Fruit fly (Drosophila melanogaster) whole organism, embryonic: ENCODE data around the gene Sf3a2.
A peak's percentile ranks its signal among the peaks of the same experiment; 100 is the strongest.

ENCODE experiments used
- Adf1 ChIP-seq: fragments of 200-800 bp; sonication (Bioruptor generic); IDR thresholded peaks from 2 replicates; pipeline ENCODE4 v1.3.6; 2022; ENCODE audit warnings: missing biosample characterization, missing genetic modification characterization
- Atf6 ChIP-seq: fragments of 200-800 bp; sonication (Bioruptor generic); IDR thresholded peaks from 2 replicates; pipeline ENCODE4 v1.3.6; 2022; ENCODE audit warnings: missing biosample characterization, missing genetic modification characterization
- B-H1 ChIP-seq: fragments of 200-800 bp; sonication (Bioruptor generic); IDR thresholded peaks from 3 replicates; pipeline ENCODE4 v1.3.6; 2022; ENCODE audit warnings: missing biosample characterization, missing genetic modification characterization
- BtbVII ChIP-seq: fragments of 200-800 bp; sonication (Bioruptor generic); optimal IDR thresholded peaks from 3 replicates; lab custom pipeline; 2017; ENCODE audit warnings: missing biosample characterization, mild to moderate bottlenecking, missing genetic modification characterization
- CG10366 ChIP-seq: fragments of 200-800 bp; sonication (Bioruptor generic); IDR thresholded peaks from 2 replicates; pipeline ENCODE4 v1.3.6; 2022; ENCODE audit warnings: missing biosample characterization, missing genetic modification characterization
- CG10654 ChIP-seq: fragments of 200-800 bp; sonication (Bioruptor generic); optimal IDR thresholded peaks from 2 replicates; lab custom pipeline; 2016; ENCODE audit warnings: missing biosample characterization, missing genetic modification characterization
- CG11504 ChIP-seq: fragments of 200-800 bp; sonication (Bioruptor generic); optimal IDR thresholded peaks from 3 replicates; lab custom pipeline; 2019; ENCODE audit warnings: missing biosample characterization, mild to moderate bottlenecking, missing genetic modification characterization, moderate library complexity
- CG13296 ChIP-seq: fragments of 200-800 bp; sonication (Bioruptor generic); optimal IDR thresholded peaks from 3 replicates; lab custom pipeline; 2018; ENCODE audit warnings: missing biosample characterization, mild to moderate bottlenecking, missing genetic modification characterization
- CG14050 ChIP-seq: fragments of 200-800 bp; sonication (Bioruptor generic); IDR thresholded peaks from 3 replicates; pipeline ENCODE4 v1.3.6; 2022; ENCODE audit warnings: missing biosample characterization, missing genetic modification characterization
- CG1792 ChIP-seq: fragments of 200-800 bp; sonication (Bioruptor generic); optimal IDR thresholded peaks from 2 replicates; lab custom pipeline; 2016; ENCODE audit warnings: missing biosample characterization, missing genetic modification characterization
- CG1832 ChIP-seq: fragments of 200-800 bp; sonication (Bioruptor generic); optimal IDR thresholded peaks from 2 replicates; lab custom pipeline; 2017; ENCODE audit warnings: missing biosample characterization, mild to moderate bottlenecking, missing genetic modification characterization, inconsistent platforms
- CG2120 ChIP-seq: fragments of 200-800 bp; sonication (Bioruptor generic); optimal IDR thresholded peaks from 3 replicates; lab custom pipeline; 2016; ENCODE audit warnings: missing biosample characterization, missing genetic modification characterization
- CG3726 ChIP-seq: fragments of 200-800 bp; sonication (Bioruptor generic); IDR thresholded peaks from 3 replicates; pipeline ENCODE4, ENCODE4 v1.3.6; 2022; ENCODE audit warnings: missing biosample characterization, missing genetic modification characterization
- CG3838 ChIP-seq: fragments of 200-800 bp; sonication (Bioruptor generic); optimal IDR thresholded peaks from 3 replicates; lab custom pipeline; 2016; ENCODE audit warnings: missing biosample characterization, missing genetic modification characterization
- CG6683 ChIP-seq: fragments of 200-800 bp; sonication (Bioruptor generic); optimal IDR thresholded peaks from 2 replicates; lab custom pipeline; 2017; ENCODE audit warnings: missing biosample characterization, mild to moderate bottlenecking, missing genetic modification characterization, missing genetic modification reagents
- CG9727 ChIP-seq: fragments of 200-800 bp; sonication (Bioruptor generic); optimal IDR thresholded peaks from 3 replicates; lab custom pipeline; 2017; ENCODE audit warnings: missing biosample characterization, mild to moderate bottlenecking, missing genetic modification characterization
- D ChIP-seq, 2 experiments: fragments of 200-800 bp in 1 of 2; fragments of >200 bp in 1 of 2; sonication (Bioruptor generic) in 1 of 2; optimal IDR thresholded peaks; 2 replicates in 1 of 2; 3 replicates in 1 of 2; lab custom pipeline; 2017; ENCODE audit warnings: mild to moderate bottlenecking in 1 of 2, missing biosample characterization in 1 of 2, missing genetic modification characterization in 1 of 2, missing genetic modification reagents in 1 of 2
- Dbx ChIP-seq: fragments of 200-800 bp; sonication (Bioruptor generic); IDR thresholded peaks from 3 replicates; pipeline ENCODE4 v1.3.6; 2022; ENCODE audit warnings: missing biosample characterization, missing genetic modification characterization
- Dip3 ChIP-seq: fragments of 200-800 bp; sonication (Bioruptor generic); optimal IDR thresholded peaks from 3 replicates; lab custom pipeline; 2016; ENCODE audit warnings: missing biosample characterization, missing genetic modification characterization
- MTF-1 ChIP-seq: fragments of 200-800 bp; sonication (Bioruptor generic); optimal IDR thresholded peaks from 2 replicates; lab custom pipeline; 2018; ENCODE audit warnings: missing biosample characterization, mild to moderate bottlenecking, missing genetic modification characterization, borderline replicate concordance
- NfI ChIP-seq: fragments of 200-800 bp; sonication (Bioruptor generic); optimal IDR thresholded peaks from 3 replicates; lab custom pipeline; 2018; ENCODE audit warnings: missing biosample characterization, mild to moderate bottlenecking, missing genetic modification characterization, moderate library complexity
- Spps ChIP-seq: fragments of 200-800 bp; sonication (Bioruptor generic); optimal IDR thresholded peaks from 2 replicates; lab custom pipeline; 2018; ENCODE audit warnings: missing biosample characterization, mild to moderate bottlenecking, missing genetic modification characterization
- Sry-β ChIP-seq: fragments of 200-800 bp; sonication (Bioruptor generic); optimal IDR thresholded peaks from 2 replicates; lab custom pipeline; 2018; ENCODE audit warnings: missing biosample characterization, mild to moderate bottlenecking, missing genetic modification characterization, moderate library complexity
- abd-A ChIP-seq: fragments of 200-800 bp; sonication (Bioruptor generic); optimal IDR thresholded peaks from 3 replicates; lab custom pipeline; 2019; ENCODE audit warnings: missing biosample characterization, mild to moderate bottlenecking, missing genetic modification characterization, moderate library complexity
- ase ChIP-seq: fragments of 200-800 bp; sonication (Bioruptor generic); IDR thresholded peaks from 3 replicates; pipeline ENCODE4 v1.3.6; 2022; ENCODE audit warnings: missing biosample characterization, missing genetic modification characterization
- btn ChIP-seq: fragments of 200-800 bp; sonication (Bioruptor generic); optimal IDR thresholded peaks from 2 replicates; lab custom pipeline; 2016; ENCODE audit warnings: missing biosample characterization, missing genetic modification characterization
- caup ChIP-seq: fragments of 200-800 bp; sonication (Bioruptor generic); optimal IDR thresholded peaks from 3 replicates; lab custom pipeline; 2017; ENCODE audit warnings: missing biosample characterization, mild to moderate bottlenecking, missing genetic modification characterization, moderate library complexity; ENCODE audit not compliant: severe bottlenecking
- da ChIP-seq: fragments of 200-800 bp; sonication (Bioruptor generic); optimal IDR thresholded peaks from 2 replicates; lab custom pipeline; 2016; ENCODE audit warnings: missing biosample characterization, missing genetic modification characterization
- fd64A ChIP-seq: fragments of 200-800 bp; sonication (Bioruptor generic); optimal IDR thresholded peaks from 3 replicates; lab custom pipeline; 2018; ENCODE audit warnings: missing biosample characterization, mild to moderate bottlenecking, missing genetic modification characterization
- gsb-n ChIP-seq: fragments of 200-800 bp; sonication (Bioruptor generic); optimal IDR thresholded peaks from 3 replicates; lab custom pipeline; 2018; ENCODE audit warnings: missing biosample characterization, mild to moderate bottlenecking, missing genetic modification characterization
- her ChIP-seq: fragments of 200-800 bp; sonication (Bioruptor generic); optimal IDR thresholded peaks from 2 replicates; lab custom pipeline; 2016; ENCODE audit warnings: missing biosample characterization, missing genetic modification characterization
- kni ChIP-seq: fragments of 200-800 bp; sonication (Bioruptor generic); optimal IDR thresholded peaks from 3 replicates; lab custom pipeline; 2017; ENCODE audit warnings: mild to moderate bottlenecking, missing biosample characterization, missing genetic modification reagents, missing genetic modification characterization
- lab ChIP-seq: fragments of 200-800 bp; sonication (Bioruptor generic); optimal IDR thresholded peaks from 3 replicates; lab custom pipeline; 2017; ENCODE audit warnings: missing biosample characterization, missing genetic modification characterization, mild to moderate bottlenecking, moderate library complexity, missing genetic modification reagents
- nmo ChIP-seq: fragments of 200-800 bp; sonication (Bioruptor generic); optimal IDR thresholded peaks from 2 replicates; lab custom pipeline; 2018; ENCODE audit warnings: missing biosample characterization, mild to moderate bottlenecking, missing genetic modification characterization, moderate library complexity
- pan ChIP-seq, 4 experiments: fragments of >200 bp in 3 of 4; fragments of 200-800 bp in 1 of 4; sonication (Bioruptor generic) in 1 of 4; optimal IDR thresholded peaks in 3 of 4; IDR thresholded peaks in 1 of 4; 2 replicates each; pipeline versions ENCODE4 v1.3.6 to Lab custom; 2017 to 2022; ENCODE audit warnings: missing biosample characterization in 2 of 4, missing genetic modification characterization in 2 of 4, mixed read lengths in 1 of 4
- peb ChIP-seq: fragments of 200-800 bp; sonication (Bioruptor generic); IDR thresholded peaks from 2 replicates; pipeline ENCODE4 v1.3.6; 2022; ENCODE audit warnings: missing biosample characterization, missing genetic modification characterization
- pho ChIP-seq: fragments of 200-800 bp; sonication (Bioruptor generic); optimal IDR thresholded peaks from 2 replicates; lab custom pipeline; 2016; ENCODE audit warnings: missing biosample characterization, missing genetic modification characterization
- prd ChIP-seq, 3 experiments: fragments of >200 bp in 2 of 3; fragments of 200-800 bp in 1 of 3; sonication (Bioruptor generic) in 1 of 3; optimal IDR thresholded peaks in 2 of 3; IDR thresholded peaks in 1 of 3; 2 replicates in 2 of 3; 3 replicates in 1 of 3; pipeline versions ENCODE4 v1.3.6 to Lab custom; 2017 to 2022; ENCODE audit warnings: missing biosample characterization in 1 of 3, missing genetic modification characterization in 1 of 3
- psq ChIP-seq: fragments of 200-800 bp; sonication (Bioruptor generic); optimal IDR thresholded peaks from 2 replicates; lab custom pipeline; 2017; ENCODE audit warnings: missing biosample characterization, missing genetic modification characterization
- ranshi ChIP-seq: fragments of 200-800 bp; sonication (Bioruptor generic); IDR thresholded peaks from 2 replicates; pipeline ENCODE4 v1.3.6; 2022; ENCODE audit warnings: missing biosample characterization, missing genetic modification characterization
- sd ChIP-seq: fragments of 200-800 bp; sonication (Bioruptor generic); optimal IDR thresholded peaks from 3 replicates; lab custom pipeline; 2018; ENCODE audit warnings: missing biosample characterization, mild to moderate bottlenecking, missing genetic modification characterization, moderate library complexity
- shn ChIP-seq: fragments of 200-800 bp; sonication (Bioruptor generic); optimal IDR thresholded peaks from 3 replicates; lab custom pipeline; 2016; ENCODE audit warnings: missing biosample characterization, missing genetic modification characterization
- slbo ChIP-seq: fragments of 200-800 bp; sonication (Bioruptor generic); IDR thresholded peaks from 2 replicates; pipeline ENCODE4 v1.3.6; 2022; ENCODE audit warnings: missing biosample characterization, missing genetic modification characterization
- sqz ChIP-seq: fragments of 200-800 bp; sonication (Bioruptor generic); optimal IDR thresholded peaks from 3 replicates; lab custom pipeline; 2018; ENCODE audit warnings: missing biosample characterization, mild to moderate bottlenecking, missing genetic modification characterization
- tup ChIP-seq: fragments of 200-800 bp; sonication (Bioruptor generic); optimal IDR thresholded peaks from 2 replicates; lab custom pipeline; 2016; ENCODE audit warnings: missing biosample characterization, mild to moderate bottlenecking, missing genetic modification characterization, moderate library complexity
- wek ChIP-seq: fragments of 200-800 bp; sonication (Bioruptor generic); optimal IDR thresholded peaks from 3 replicates; lab custom pipeline; 2018; ENCODE audit warnings: missing biosample characterization, mild to moderate bottlenecking, missing genetic modification characterization, moderate library complexity
- wor ChIP-seq: fragments of 200-800 bp; sonication (Bioruptor generic); IDR thresholded peaks from 2 replicates; pipeline ENCODE4 v1.3.6; 2022; ENCODE audit warnings: missing biosample characterization, missing genetic modification characterization

The Sf3a2 gene

DNA sequence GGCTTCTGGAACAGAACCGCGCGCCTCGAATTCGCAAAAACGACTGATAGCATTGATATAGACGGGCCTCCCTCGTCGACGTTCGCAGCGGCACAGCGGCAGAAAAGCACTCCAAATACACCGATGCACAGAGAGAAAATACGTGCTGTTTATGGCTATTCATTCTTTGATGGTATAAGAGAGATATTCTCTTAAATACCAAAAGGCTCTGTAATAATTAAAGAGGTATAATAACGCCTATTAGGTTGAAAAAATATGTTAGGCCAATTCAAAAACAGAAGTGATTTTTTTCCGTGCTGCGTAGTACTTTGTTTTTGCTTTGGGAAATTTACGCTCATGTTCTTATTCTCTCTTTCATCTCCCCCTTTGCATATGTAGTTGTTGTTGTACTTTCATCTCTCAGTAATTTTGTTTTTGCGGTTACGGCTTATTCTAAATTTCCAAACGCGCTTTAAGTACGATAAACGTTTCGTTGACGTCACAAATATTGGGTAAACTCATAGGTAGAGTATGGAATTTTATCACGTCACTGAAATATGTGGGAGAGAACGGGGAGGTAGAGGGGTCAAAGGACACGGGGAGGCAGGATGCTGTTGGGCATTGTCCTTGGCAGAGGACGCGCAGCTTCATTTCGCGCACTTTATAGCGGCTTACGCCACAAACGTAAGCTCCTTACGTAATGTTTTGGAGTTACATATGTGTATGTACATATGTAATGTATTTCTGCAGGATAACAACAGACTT is 29.4 kb upstream of the Sf3a2 start, which contains the start of gene nebu (continued):
- TF ChIP-seq caup, result peak; percentile 98
- peak; percentile 88 for TF ChIP-seq CG3838 (GFP tag; lab: Kevin White, UChicago)
- TF ChIP-seq kni (GFP tag; lab: Kevin White, UChicago), result no peak
- TF ChIP-seq Dip3 (GFP tag; lab: Kevin White, UChicago), result peak; percentile 98
- TF ChIP-seq ranshi, result peak; percentile 96
- TF ChIP-seq CG1832, result no peak
- peak; percentile 81 for TF ChIP-seq btn
- TF ChIP-seq CG9727, result peak; percentile 96
- peak; percentile 93 for TF ChIP-seq CG10654 (GFP tag; lab: Kevin White, UChicago)
- peak; percentile 88 for TF ChIP-seq nmo (GFP tag; lab: Kevin White, UChicago)
- TF ChIP-seq slbo (GFP tag; lab: Robert Waterston, UW), result peak; percentile 99
- peak; percentile 67 for TF ChIP-seq psq (GFP tag; lab: Kevin White, UChicago)
- peak; percentile 94; the same call in 2 of the 3 replicates for TF ChIP-seq ase (GFP tag; lab: Robert Waterston, UW)
- TF ChIP-seq CG10366 (GFP tag; lab: Robert Waterston, UW), result peak; percentile 95
- TF ChIP-seq wek (GFP tag; lab: Kevin White, UChicago), result peak; percentile 80
- TF ChIP-seq Sry-β (GFP tag; lab: Kevin White, UChicago), result no peak
- no peak for TF ChIP-seq pan (optimal IDR thresholded peaks at IDR 0.05; lab: Kevin White, UChicago)
- peak in 1 of 2 experiments; percentile 97 for TF ChIP-seq pan (GFP tag; optimal IDR thresholded peaks at IDR 0.05 in 1 of 2, IDR thresholded peaks at IDR 0.05 in 1 of 2)
- peak; percentile 95 for TF ChIP-seq CG13296
- TF ChIP-seq B-H1 (GFP tag; lab: Robert Waterston, UW), result peak; percentile 94
- peak; percentile 99 for TF ChIP-seq Atf6 (GFP tag; lab: Robert Waterston, UW)
- TF ChIP-seq wor (GFP tag; lab: Robert Waterston, UW), result peak; percentile 84
- TF ChIP-seq sd (tag; lab: Kevin White, UChicago), result peak; percentile 91
- TF ChIP-seq CG11504, result peak; percentile 95
- peak; percentile 96 for TF ChIP-seq her
- TF ChIP-seq Dbx (GFP tag; lab: Robert Waterston, UW), result peak; percentile 99
- TF ChIP-seq pho (GFP tag; lab: Kevin White, UChicago), result peak; percentile 99
- TF ChIP-seq prd (optimal IDR thresholded peaks at IDR 0.05; lab: Kevin White, UChicago), result no peak
- TF ChIP-seq prd (GFP tag; IDR thresholded peaks at IDR 0.05; lab: Robert Waterston, UW), result peak; percentile 97
- TF ChIP-seq shn (GFP tag; lab: Kevin White, UChicago), result peak; percentile 93
- peak; percentile 90 for TF ChIP-seq da (GFP tag; lab: Kevin White, UChicago)
- TF ChIP-seq lab (GFP tag; lab: Kevin White, UChicago), result peak; percentile 99
- peak; percentile 48 for TF ChIP-seq fd64A (GFP tag; lab: Kevin White, UChicago)
- TF ChIP-seq BtbVII (GFP tag; lab: Kevin White, UChicago), result peak; percentile 97
- peak; percentile 74 for TF ChIP-seq gsb-n (tag; lab: Kevin White, UChicago)
- peak; percentile 96 for TF ChIP-seq CG1792 (GFP tag; lab: Kevin White, UChicago)
- peak; percentile 90 for TF ChIP-seq abd-A (tag; lab: Kevin White, UChicago)
- TF ChIP-seq CG2120 (GFP tag; lab: Kevin White, UChicago), result peak; percentile 99
- TF ChIP-seq MTF-1 (GFP tag; lab: Kevin White, UChicago), result peak; percentile 90
- peak; percentile 86 for TF ChIP-seq peb (GFP tag; lab: Robert Waterston, UW)
- peak; percentile 94 for TF ChIP-seq CG14050 (GFP tag; lab: Robert Waterston, UW)
- peak; percentile 95 for TF ChIP-seq NfI (GFP tag; lab: Kevin White, UChicago)
- TF ChIP-seq Adf1 (GFP tag; lab: Robert Waterston, UW), result peak; percentile 89
- TF ChIP-seq Spps (tag; lab: Kevin White, UChicago), result peak; percentile 69
- peak; percentile 95 for TF ChIP-seq CG6683 (GFP tag; lab: Kevin White, UChicago)
- TF ChIP-seq sqz, result peak; percentile 72
- peak; percentile 93 for TF ChIP-seq tup (GFP tag; lab: Kevin White, UChicago)
- no peak; the same call in 2 of the 3 replicates for TF ChIP-seq CG3726 (GFP tag; lab: Robert Waterston, UW)
- TF ChIP-seq D (optimal IDR thresholded peaks at IDR 0.05; lab: Kevin White, UChicago), result no peak
- TF ChIP-seq D (GFP tag; optimal IDR thresholded peaks at IDR 0.05; lab: Kevin White, UChicago), result peak; percentile 88
